Fruit fly (Drosophila melanogaster): ENCODE measurements around the gene CG14115.

Gene CG14115

dm6 chr3L:13015823-13016465 lies 45.3 kb downstream of the CG14115 start, which contains the start of gene CG11267 (continued):
- TF ChIP-seq CG6813 (GFP tag; optimal IDR thresholded peaks at IDR 0.05), result peak; percentile 84
- TF ChIP-seq unc-4 (GFP tag; IDR thresholded peaks at IDR 0.05; ENCODE audit: partially characterized antibody), result no peak
- TF ChIP-seq CG13424 (tag; optimal IDR thresholded peaks at IDR 0.05), result peak; percentile 77
- peak; percentile 88 for TF ChIP-seq slbo (GFP tag; IDR thresholded peaks at IDR 0.05)
- TF ChIP-seq CG14014 (GFP tag; IDR thresholded peaks at IDR 0.05), result peak; percentile 95
- TF ChIP-seq CG9876 (GFP tag; optimal IDR thresholded peaks at IDR 0.05), result peak; percentile 67
- TF ChIP-seq Atf6 (GFP tag; IDR thresholded peaks at IDR 0.05), result peak; percentile 93
- peak; percentile 70 for TF ChIP-seq CG10321 (GFP tag; IDR thresholded peaks at IDR 0.05)
- TF ChIP-seq CG14667 (GFP tag; IDR thresholded peaks at IDR 0.05), result peak; percentile 79
- TF ChIP-seq B-H2 (GFP tag; optimal IDR thresholded peaks at IDR 0.05), result peak; percentile 39
- peak; percentile 72 for TF ChIP-seq Atf-2 (GFP tag; optimal IDR thresholded peaks at IDR 0.05)
- TF ChIP-seq bab2 (GFP tag; optimal IDR thresholded peaks at IDR 0.05), result peak; percentile 80
- TF ChIP-seq br (optimal IDR thresholded peaks at IDR 0.05), result no peak
- peak; percentile 32 for TF ChIP-seq Sry-δ (GFP tag; optimal IDR thresholded peaks at IDR 0.05)
- TF ChIP-seq Kr (GFP tag; optimal IDR thresholded peaks at IDR 0.05), result no peak
- peak; percentile 81 for TF ChIP-seq CG8924 (tag; optimal IDR thresholded peaks at IDR 0.05)
- TF ChIP-seq CG15514 (GFP tag; optimal IDR thresholded peaks at IDR 0.05), result peak; percentile 77
- no peak for TF ChIP-seq Sin3A (optimal IDR thresholded peaks at IDR 0.05)
- TF ChIP-seq HmgD (GFP tag; optimal IDR thresholded peaks at IDR 0.05), result peak; percentile 76
- TF ChIP-seq Max (GFP tag; optimal IDR thresholded peaks at IDR 0.05), result peak; percentile 84
- no peak for TF ChIP-seq Neu2 (GFP tag; optimal IDR thresholded peaks at IDR 0.05; ENCODE audit: borderline replicate concordance)
- no peak for TF ChIP-seq yki (optimal IDR thresholded peaks at IDR 0.05)
- TF ChIP-seq CG9215 (GFP tag; IDR thresholded peaks at IDR 0.05), result peak; percentile 72
- peak; percentile 84 for TF ChIP-seq CoRest (tag; optimal IDR thresholded peaks at IDR 0.05)
- peak; percentile 81 for TF ChIP-seq Hmr (GFP tag; optimal IDR thresholded peaks at IDR 0.05)
- TF ChIP-seq chm (GFP tag; IDR thresholded peaks at IDR 0.05), result no peak; the same call in 1 of the 2 replicates
- no peak for TF ChIP-seq CG13287 (GFP tag; IDR thresholded peaks at IDR 0.05; ENCODE audit: partially characterized antibody)
- TF ChIP-seq CG18476 (GFP tag; optimal IDR thresholded peaks at IDR 0.05), result peak; percentile 72
- peak; percentile 52; the same call in 1 of the 3 replicates for TF ChIP-seq Optix (GFP tag; IDR thresholded peaks at IDR 0.05)
- peak; percentile 42 for TF ChIP-seq CG3995 (GFP tag; optimal IDR thresholded peaks at IDR 0.05)
- TF ChIP-seq CG4707 (GFP tag; optimal IDR thresholded peaks at IDR 0.05), result no peak
- TF ChIP-seq Eip74EF (GFP tag; optimal IDR thresholded peaks at IDR 0.05), result peak in 1 of 2 experiments; percentile 48
- TF ChIP-seq ssp (GFP tag; IDR thresholded peaks at IDR 0.05), result peak; percentile 59
- TF ChIP-seq CG10274 (GFP tag; optimal IDR thresholded peaks at IDR 0.05), result peak; percentile 70
- TF ChIP-seq zf30C (GFP tag; optimal IDR thresholded peaks at IDR 0.05), result peak; percentile 94
- peak; percentile 90 for TF ChIP-seq CG32772 (GFP tag; IDR thresholded peaks at IDR 0.05)
- no peak for TF ChIP-seq Adf1 (GFP tag; IDR thresholded peaks at IDR 0.05)
- peak; percentile 80 for TF ChIP-seq CG8388 (GFP tag; optimal IDR thresholded peaks at IDR 0.05)
- peak; percentile 48 for TF ChIP-seq Usf (GFP tag; optimal IDR thresholded peaks at IDR 0.05)
- peak; percentile 43 for TF ChIP-seq dm (GFP tag; optimal IDR thresholded peaks at IDR 0.05)
- no peak for TF ChIP-seq lov (optimal IDR thresholded peaks at IDR 0.05)
- peak; percentile 83; the same call in 2 of the 3 replicates for TF ChIP-seq lov (GFP tag; IDR thresholded peaks at IDR 0.05)
- peak; percentile 65 for TF ChIP-seq CG6683 (GFP tag; optimal IDR thresholded peaks at IDR 0.05)
- TF ChIP-seq CG4404 (GFP tag; IDR thresholded peaks at IDR 0.05), result peak; percentile 70
- peak; percentile 80 for TF ChIP-seq Side (GFP tag; optimal IDR thresholded peaks at IDR 0.05)
- TF ChIP-seq CG12744 (GFP tag; optimal IDR thresholded peaks at IDR 0.05), result peak; percentile 79
- peak; percentile 77 for TF ChIP-seq odd (GFP tag; optimal IDR thresholded peaks at IDR 0.05)
- peak; percentile 34 for TF ChIP-seq btn (GFP tag; optimal IDR thresholded peaks at IDR 0.05)
- TF ChIP-seq CG3407 (GFP tag; optimal IDR thresholded peaks at IDR 0.05), result peak; percentile 43
- peak; percentile 85 for TF ChIP-seq lmd (GFP tag; IDR thresholded peaks at IDR 0.05)
- peak; percentile 66 for TF ChIP-seq trem (tag; optimal IDR thresholded peaks at IDR 0.05)
